Worm (Caenorhabditis elegans): ENCODE data around the gene H40L08.1.

DNA sequence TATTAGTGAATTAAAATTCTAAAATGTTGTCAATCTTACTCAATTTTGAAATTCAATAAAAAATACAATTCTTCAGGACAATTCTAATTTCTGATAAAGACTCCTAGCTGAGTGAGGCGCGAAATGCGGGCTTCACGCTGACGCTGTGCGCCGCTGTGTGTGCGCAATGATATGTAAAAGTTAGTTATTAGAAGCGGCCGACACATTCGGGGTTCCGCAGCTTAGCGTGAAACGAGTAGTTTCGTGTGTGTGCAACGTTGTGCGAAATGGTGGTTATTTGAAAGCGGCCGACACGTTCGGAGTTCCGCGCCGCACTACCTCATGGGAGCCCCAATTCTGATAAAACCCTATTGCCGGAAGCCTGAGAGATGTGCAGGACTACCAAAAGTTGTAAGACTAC, 8.7 kb downstream of the H40L08.1 start:
- TF ChIP-seq drap-1 (GFP tag; optimal IDR thresholded peaks at IDR 0.05) (no peak), snpc-4 (tag; optimal IDR thresholded peaks at IDR 0.05) (no peak), pha-4 (tag; optimal IDR thresholded peaks at IDR 0.05) (no peak), mls-2 (tag; optimal IDR thresholded peaks at IDR 0.05) (no peak), sptf-1 (tag; optimal IDR thresholded peaks at IDR 0.05) (no peak), lsy-2 (tag; optimal IDR thresholded peaks at IDR 0.05) (no peak)
